Worm (Caenorhabditis elegans) whole organism, mixed stage, embryonic: ENCODE results near the gene C56G2.4.
A peak's percentile ranks its signal among the peaks of the same experiment; 100 is the strongest.

Experiments
- M03D4.4 ChIP-seq: sonication (generic microtip); optimal IDR thresholded peaks from 2 replicates; lab custom pipeline; 2017; ENCODE audit warnings: mild to moderate bottlenecking, missing genetic modification characterization, missing compliant biosample characterization
- bed-3 ChIP-seq: fragments of 200-800 bp; sonication (Bioruptor generic); optimal IDR thresholded peaks from 3 replicates; lab custom pipeline; 2018; ENCODE audit warnings: mild to moderate bottlenecking, missing genetic modification characterization, moderate library complexity, missing compliant biosample characterization
- blmp-1 ChIP-seq: fragments of 150-350 bp; optimal IDR thresholded peaks from 2 replicates; lab custom pipeline; 2014; ENCODE audit warnings: missing biosample characterization, missing genetic modification characterization
- ceh-39 ChIP-seq: fragments of 150-350 bp; optimal IDR thresholded peaks from 2 replicates; lab custom pipeline; 2014; ENCODE audit warnings: missing biosample characterization, missing genetic modification characterization
- ceh-43 ChIP-seq: fragments of 200-800 bp; sonication (Bioruptor generic); optimal IDR thresholded peaks from 2 replicates; lab custom pipeline; 2018; ENCODE audit warnings: mild to moderate bottlenecking, missing genetic modification characterization, moderate library complexity, missing compliant biosample characterization
- ceh-83 ChIP-seq: fragments of 200-800 bp; sonication (Bioruptor generic); optimal IDR thresholded peaks from 2 replicates; lab custom pipeline; 2018; ENCODE audit warnings: mild to moderate bottlenecking, missing genetic modification characterization, missing compliant biosample characterization
- ces-1 ChIP-seq: fragments of 150-350 bp; optimal IDR thresholded peaks from 2 replicates; lab custom pipeline; 2014; ENCODE audit warnings: missing biosample characterization, missing genetic modification reagents, missing genetic modification characterization
- cnd-1 ChIP-seq: fragments of 200-800 bp; sonication (Bioruptor generic); optimal IDR thresholded peaks from 2 replicates; lab custom pipeline; 2018; ENCODE audit warnings: mild to moderate bottlenecking, missing genetic modification characterization, missing compliant biosample characterization
- drap-1 ChIP-seq: fragments of 200-800 bp; sonication (Bioruptor generic); optimal IDR thresholded peaks from 3 replicates; lab custom pipeline; 2018; ENCODE audit warnings: mild to moderate bottlenecking, missing genetic modification characterization, missing compliant biosample characterization
- elt-1 ChIP-seq: sonication (generic microtip); optimal IDR thresholded peaks from 2 replicates; lab custom pipeline; 2017; ENCODE audit warnings: missing genetic modification characterization, mild to moderate bottlenecking, missing compliant biosample characterization, antibody characterized with exemption, moderate library complexity, borderline replicate concordance; ENCODE audit not compliant: insufficient read depth
- elt-3 ChIP-seq: fragments of 150-350 bp; optimal IDR thresholded peaks from 2 replicates; lab custom pipeline; 2014; ENCODE audit warnings: missing biosample characterization, missing genetic modification characterization
- flh-1 ChIP-seq: fragments of 200-800 bp; sonication (Bioruptor generic); optimal IDR thresholded peaks from 2 replicates; lab custom pipeline; 2018; ENCODE audit warnings: mild to moderate bottlenecking, missing genetic modification characterization, moderate library complexity, missing compliant biosample characterization
- ham-2 ChIP-seq: fragments of 200-800 bp; sonication (Bioruptor generic); optimal IDR thresholded peaks from 2 replicates; lab custom pipeline; 2018; ENCODE audit warnings: mild to moderate bottlenecking, missing genetic modification characterization, missing compliant biosample characterization
- hlh-1 ChIP-seq: fragments of 150-350 bp; optimal IDR thresholded peaks from 2 replicates; lab custom pipeline; 2014; ENCODE audit warnings: missing biosample characterization, missing genetic modification reagents, missing genetic modification characterization
- lin-13 ChIP-seq: fragments of 150-350 bp; optimal IDR thresholded peaks from 2 replicates; lab custom pipeline; 2014; ENCODE audit warnings: missing biosample characterization, missing genetic modification characterization
- lin-32 ChIP-seq: fragments of 200-800 bp; sonication (Bioruptor generic); optimal IDR thresholded peaks from 2 replicates; lab custom pipeline; 2018; ENCODE audit warnings: mild to moderate bottlenecking, missing genetic modification characterization, missing compliant biosample characterization
- lsy-2 ChIP-seq: fragments of 150-350 bp; optimal IDR thresholded peaks from 2 replicates; lab custom pipeline; 2014; ENCODE audit warnings: missing biosample characterization, missing genetic modification characterization
- mab-5 ChIP-seq: fragments of 150-350 bp; optimal IDR thresholded peaks from 2 replicates; lab custom pipeline; 2014; ENCODE audit warnings: missing biosample characterization, missing genetic modification characterization
- mep-1 ChIP-seq: fragments of 150-350 bp; optimal IDR thresholded peaks from 2 replicates; lab custom pipeline; 2017; ENCODE audit warnings: missing biosample characterization, missing genetic modification reagents, missing genetic modification characterization, inconsistent platforms
- mls-2 ChIP-seq: sonication (generic microtip); optimal IDR thresholded peaks from 2 replicates; lab custom pipeline; 2016; ENCODE audit warnings: mild to moderate bottlenecking, missing genetic modification characterization, moderate library complexity, missing compliant biosample characterization
- nhr-12 ChIP-seq: fragments of 150-350 bp; optimal IDR thresholded peaks from 2 replicates; lab custom pipeline; 2014; ENCODE audit warnings: missing biosample characterization, missing genetic modification characterization
- nhr-2 ChIP-seq: fragments of 150-350 bp; optimal IDR thresholded peaks from 2 replicates; lab custom pipeline; 2014; ENCODE audit warnings: missing biosample characterization, missing genetic modification characterization
- nhr-237 ChIP-seq: fragments of 150-350 bp; optimal IDR thresholded peaks from 2 replicates; lab custom pipeline; 2014; ENCODE audit warnings: missing biosample characterization, missing genetic modification characterization
- nhr-28 ChIP-seq: fragments of 150-350 bp; optimal IDR thresholded peaks from 2 replicates; lab custom pipeline; 2014; ENCODE audit warnings: missing biosample characterization, missing genetic modification characterization
- nhr-76 ChIP-seq: sonication (generic microtip); optimal IDR thresholded peaks from 2 replicates; lab custom pipeline; 2017; ENCODE audit warnings: missing biosample characterization, missing genetic modification characterization
- pha-4 ChIP-seq: fragments of 150-350 bp; optimal IDR thresholded peaks from 2 replicates; lab custom pipeline; 2018; ENCODE audit warnings: missing biosample characterization, missing genetic modification reagents, missing genetic modification characterization
- sem-2 ChIP-seq: fragments of 200-800 bp; sonication (Bioruptor generic); optimal IDR thresholded peaks from 2 replicates; lab custom pipeline; 2018; ENCODE audit warnings: mild to moderate bottlenecking, missing genetic modification characterization, missing compliant biosample characterization
- snpc-4 ChIP-seq: fragments of 150-350 bp; optimal IDR thresholded peaks from 2 replicates; lab custom pipeline; 2014; ENCODE audit warnings: missing biosample characterization, missing genetic modification characterization
- sptf-1 ChIP-seq: sonication (generic microtip); optimal IDR thresholded peaks from 2 replicates; lab custom pipeline; 2017; ENCODE audit warnings: mild to moderate bottlenecking, missing genetic modification characterization, moderate library complexity, missing compliant biosample characterization
- tbx-8 ChIP-seq: fragments of 200-800 bp; sonication (Bioruptor generic); optimal IDR thresholded peaks from 2 replicates; lab custom pipeline; 2018; ENCODE audit warnings: mild to moderate bottlenecking, missing genetic modification characterization, moderate library complexity, missing compliant biosample characterization
- unc-120 ChIP-seq: sonication (generic microtip); optimal IDR thresholded peaks from 2 replicates; lab custom pipeline; 2017; ENCODE audit warnings: missing genetic modification characterization, missing compliant biosample characterization; ENCODE audit not compliant: poor library complexity, severe bottlenecking
- unc-39 ChIP-seq: fragments of 150-350 bp; optimal IDR thresholded peaks from 2 replicates; lab custom pipeline; 2014; ENCODE audit warnings: missing biosample characterization, missing genetic modification characterization
- unc-62 ChIP-seq: fragments of 150-350 bp; optimal IDR thresholded peaks from 2 replicates; lab custom pipeline; 2014; ENCODE audit warnings: missing biosample characterization, missing genetic modification reagents, missing genetic modification characterization
- zip-8 ChIP-seq: fragments of 150-350 bp; optimal IDR thresholded peaks from 2 replicates; lab custom pipeline; 2014; ENCODE audit warnings: missing biosample characterization, missing genetic modification characterization
- ztf-11 ChIP-seq: fragments of 150-350 bp; optimal IDR thresholded peaks from 2 replicates; lab custom pipeline; 2014; ENCODE audit warnings: missing biosample characterization, missing genetic modification characterization

Gene C56G2.4

ce11 chrIII:6343229-6343628, 11.7 kb downstream of the C56G2.4 start, which contains the start of gene C56G2.9:
TSS of gene C56G2.9 (minus strand) at chrIII:6343329.
- no peak for TF ChIP-seq ztf-11 (tag; lab: Kevin White, UChicago)
- TF ChIP-seq flh-1 (GFP tag; lab: Kevin White, UChicago) = no peak
- TF ChIP-seq ces-1 = no peak
- no peak for TF ChIP-seq pha-4 (tag; lab: Kevin White, UChicago)
- no peak for TF ChIP-seq blmp-1 (tag; lab: Kevin White, UChicago)
- no peak for TF ChIP-seq M03D4.4 (tag; lab: Kevin White, UChicago)
- TF ChIP-seq mep-1 = no peak
- TF ChIP-seq, all 35 proteins: peak for 0

- peak; percentile 55 for TF ChIP-seq hlh-1 (tag; lab: Kevin White, UChicago)
- peak; percentile 63 for TF ChIP-seq lin-13
- peak; percentile 54 for TF ChIP-seq ces-1
- no peak for TF ChIP-seq M03D4.4 (tag; lab: Kevin White, UChicago)
- peak; percentile 18 for TF ChIP-seq elt-3 (tag; lab: Kevin White, UChicago)
- no peak for TF ChIP-seq lin-32 (GFP tag; lab: Kevin White, UChicago)
- no peak for TF ChIP-seq nhr-76 (tag; lab: Kevin White, UChicago)
- no peak for TF ChIP-seq ceh-83
- TF ChIP-seq unc-120 (tag; lab: Kevin White, UChicago) = peak; percentile 32
- TF ChIP-seq mep-1 = peak; percentile 84
- no peak for TF ChIP-seq ztf-11 (tag; lab: Kevin White, UChicago)
- TF ChIP-seq pha-4 (tag; lab: Kevin White, UChicago) = peak; percentile 70
- TF ChIP-seq nhr-2 (tag; lab: Kevin White, UChicago) = no peak
- TF ChIP-seq drap-1 (GFP tag; lab: Kevin White, UChicago) = peak; percentile 52
- TF ChIP-seq blmp-1 (tag; lab: Kevin White, UChicago) = no peak
- peak; percentile 71 for TF ChIP-seq cnd-1
- TF ChIP-seq bed-3 = no peak
- no peak for TF ChIP-seq unc-62
- peak; percentile 56 for TF ChIP-seq ceh-39 (tag; lab: Kevin White, UChicago)
- TF ChIP-seq elt-1 (tag; lab: Kevin White, UChicago) = no peak
- no peak for TF ChIP-seq sem-2 (GFP tag; lab: Kevin White, UChicago)
- no peak for TF ChIP-seq ham-2
- TF ChIP-seq mab-5 (tag; lab: Kevin White, UChicago) = peak; percentile 20
- TF ChIP-seq nhr-237 (tag; lab: Kevin White, UChicago) = peak; percentile 81
- no peak for TF ChIP-seq zip-8 (tag; lab: Kevin White, UChicago)
- TF ChIP-seq ceh-43 (GFP tag; lab: Kevin White, UChicago) = no peak
- TF ChIP-seq unc-39 = no peak
- peak; percentile 96 for TF ChIP-seq lsy-2
- TF ChIP-seq snpc-4 (tag; lab: Kevin White, UChicago) = no peak
- no peak for TF ChIP-seq flh-1 (GFP tag; lab: Kevin White, UChicago)
- no peak for TF ChIP-seq nhr-28 (tag; lab: Kevin White, UChicago)
- no peak for TF ChIP-seq tbx-8 (GFP tag; lab: Kevin White, UChicago)
- TF ChIP-seq mls-2 (tag; lab: Kevin White, UChicago) = no peak
- TF ChIP-seq sptf-1 (tag; lab: Kevin White, UChicago) = peak; percentile 61
- no peak for TF ChIP-seq nhr-12 (tag; lab: Kevin White, UChicago)
Observed at ce11 chrIII:6344737-6345136, 13.2 kb downstream of the C56G2.4 start.

ce11 chrIII:6345968-6346498, 14.5 kb downstream of the C56G2.4 start, which contains the start of the genes trmt-10C.2 and C56G2.22:
TSS of gene trmt-10C.2 (plus strand) at chrIII:6346281.
TSS of gene C56G2.22 (plus strand) at chrIII:6346448.
- TF ChIP-seq snpc-4 (tag; lab: Kevin White, UChicago) = no peak
- TF ChIP-seq drap-1 (GFP tag; lab: Kevin White, UChicago) = no peak
- peak; percentile 41 for TF ChIP-seq pha-4 (tag; lab: Kevin White, UChicago)

ce11 chrIII:6348578-6348977, 17.0 kb downstream of the C56G2.4 start:
- TF ChIP-seq lin-13 (no peak), ces-1 (no peak), unc-120 (tag; lab: Kevin White, UChicago) (no peak), mep-1 (no peak)
